Fruit fly (Drosophila melanogaster) whole organism, embryonic: ENCODE results near the gene GstD4.

Source experiments
- Adf1 ChIP-seq: fragments of 200-800 bp; sonication (Bioruptor generic); IDR thresholded peaks from 2 replicates; pipeline ENCODE4 v1.3.6; 2022; ENCODE audit warnings: missing biosample characterization, missing genetic modification characterization
- Atf6 ChIP-seq: fragments of 200-800 bp; sonication (Bioruptor generic); IDR thresholded peaks from 2 replicates; pipeline ENCODE4 v1.3.6; 2022; ENCODE audit warnings: missing biosample characterization, missing genetic modification characterization
- B-H2 ChIP-seq: fragments of 200-800 bp; sonication (Bioruptor generic); optimal IDR thresholded peaks from 2 replicates; lab custom pipeline; 2018; ENCODE audit warnings: missing biosample characterization, mild to moderate bottlenecking, missing genetic modification characterization
- BEAF-32 ChIP-seq: fragments of 200-800 bp; sonication (Bioruptor generic); optimal IDR thresholded peaks from 3 replicates; lab custom pipeline; 2017; ENCODE audit warnings: missing biosample characterization, missing genetic modification characterization, mild to moderate bottlenecking, moderate library complexity, missing genetic modification reagents
- CG10431 ChIP-seq: fragments of 200-800 bp; sonication (Bioruptor generic); optimal IDR thresholded peaks from 3 replicates; lab custom pipeline; 2018; ENCODE audit warnings: missing biosample characterization, mild to moderate bottlenecking, missing genetic modification characterization
- CG11695 ChIP-seq: fragments of 200-800 bp; sonication (Bioruptor generic); IDR thresholded peaks from 3 replicates; pipeline ENCODE4 v1.3.6; 2022; ENCODE audit warnings: missing biosample characterization, missing genetic modification characterization
- CG11696 ChIP-seq: fragments of 200-800 bp; sonication (Bioruptor generic); IDR thresholded peaks from 2 replicates; pipeline ENCODE4 v1.3.6; 2022; ENCODE audit warnings: missing biosample characterization, missing genetic modification characterization
- CG12744 ChIP-seq: fragments of 200-800 bp; sonication (Bioruptor generic); optimal IDR thresholded peaks from 2 replicates; lab custom pipeline; 2016; ENCODE audit warnings: missing biosample characterization, missing genetic modification characterization
- CG12942 ChIP-seq: fragments of 200-800 bp; sonication (Bioruptor generic); optimal IDR thresholded peaks from 3 replicates; lab custom pipeline; 2016; ENCODE audit warnings: missing biosample characterization, missing genetic modification characterization
- CG13424 ChIP-seq: fragments of 200-800 bp; sonication (Bioruptor generic); optimal IDR thresholded peaks from 2 replicates; lab custom pipeline; 2019; ENCODE audit warnings: missing biosample characterization, mild to moderate bottlenecking, missing genetic modification characterization, moderate library complexity
- CG13624 ChIP-seq: fragments of 200-800 bp; sonication (Bioruptor generic); optimal IDR thresholded peaks from 2 replicates; lab custom pipeline; 2016; ENCODE audit warnings: missing biosample characterization, missing genetic modification characterization
- CG14667 ChIP-seq: fragments of 200-800 bp; sonication (Bioruptor generic); IDR thresholded peaks from 2 replicates; pipeline ENCODE4 v1.3.6; 2022; ENCODE audit warnings: missing biosample characterization, missing genetic modification characterization
- CG14710 ChIP-seq: fragments of 200-800 bp; sonication (Bioruptor generic); optimal IDR thresholded peaks from 3 replicates; lab custom pipeline; 2019; ENCODE audit warnings: missing biosample characterization, mild to moderate bottlenecking, missing genetic modification characterization, moderate library complexity
- CG15479 ChIP-seq: fragments of 200-800 bp; sonication (Bioruptor generic); optimal IDR thresholded peaks from 3 replicates; lab custom pipeline; 2019; ENCODE audit warnings: missing biosample characterization, mild to moderate bottlenecking, missing genetic modification characterization, moderate library complexity
- CG16863 ChIP-seq: fragments of 200-800 bp; sonication (Bioruptor generic); optimal IDR thresholded peaks from 3 replicates; lab custom pipeline; 2016; ENCODE audit warnings: missing biosample characterization, missing genetic modification characterization
- CG3847 ChIP-seq: fragments of 200-800 bp; sonication (Bioruptor generic); IDR thresholded peaks from 2 replicates; pipeline ENCODE4 v1.3.6; 2022; ENCODE audit warnings: missing biosample characterization, missing genetic modification characterization
- CG3995 ChIP-seq: fragments of 200-800 bp; sonication (Bioruptor generic); optimal IDR thresholded peaks from 3 replicates; lab custom pipeline; 2016; ENCODE audit warnings: missing biosample characterization, missing genetic modification characterization
- CG4424 ChIP-seq: fragments of 200-800 bp; sonication (Bioruptor generic); optimal IDR thresholded peaks from 3 replicates; lab custom pipeline; 2016; ENCODE audit warnings: missing biosample characterization, missing genetic modification characterization
- CG4854 ChIP-seq: fragments of 200-800 bp; sonication (Bioruptor generic); optimal IDR thresholded peaks from 2 replicates; lab custom pipeline; 2016; ENCODE audit warnings: missing biosample characterization, missing genetic modification characterization, inconsistent platforms
- CG6254 ChIP-seq: fragments of 200-800 bp; sonication (Bioruptor generic); optimal IDR thresholded peaks from 3 replicates; lab custom pipeline; 2017; ENCODE audit warnings: mild to moderate bottlenecking, missing biosample characterization, missing genetic modification reagents, missing genetic modification characterization
- CG7786 ChIP-seq: fragments of 200-800 bp; sonication (Bioruptor generic); optimal IDR thresholded peaks from 2 replicates; lab custom pipeline; 2016; ENCODE audit warnings: missing biosample characterization, missing genetic modification characterization
- CG8924 ChIP-seq: fragments of 200-800 bp; optimal IDR thresholded peaks from 3 replicates; lab custom pipeline; 2019; ENCODE audit warnings: missing biosample characterization, mild to moderate bottlenecking, missing genetic modification characterization, moderate library complexity
- CG9727 ChIP-seq: fragments of 200-800 bp; sonication (Bioruptor generic); optimal IDR thresholded peaks from 3 replicates; lab custom pipeline; 2017; ENCODE audit warnings: missing biosample characterization, mild to moderate bottlenecking, missing genetic modification characterization
- Dll ChIP-seq: fragments of 200-800 bp; sonication (Bioruptor generic); IDR thresholded peaks from 4 replicates; pipeline ENCODE4 v1.3.6; 2022; ENCODE audit warnings: missing biosample characterization, missing genetic modification characterization; ENCODE audit not compliant: partially characterized antibody
- Drgx ChIP-seq: fragments of 200-800 bp; sonication (Bioruptor generic); IDR thresholded peaks from 2 replicates; pipeline ENCODE4 v1.3.6; 2022; ENCODE audit warnings: missing biosample characterization, missing genetic modification characterization
- Fer2 ChIP-seq: fragments of 200-800 bp; sonication (Bioruptor generic); optimal IDR thresholded peaks from 2 replicates; lab custom pipeline; 2018; ENCODE audit warnings: missing biosample characterization, mild to moderate bottlenecking, missing genetic modification characterization, moderate library complexity
- GATAe ChIP-seq: fragments of 200-800 bp; sonication (Bioruptor generic); conservative IDR thresholded peaks from 2 replicates; pipeline ENCODE4 v1.3.6; 2022; ENCODE audit warnings: missing biosample characterization, missing genetic modification characterization
- Med ChIP-seq: fragments of 200-800 bp; sonication (Bioruptor generic); peaks from one replicate; lab custom pipeline; 2016; ENCODE audit warnings: missing biosample characterization, missing genetic modification characterization, mild to moderate bottlenecking, inconsistent platforms, moderate library complexity
- Meics ChIP-seq: fragments of 200-800 bp; sonication (Bioruptor generic); optimal IDR thresholded peaks from 2 replicates; lab custom pipeline; 2017; ENCODE audit warnings: missing biosample characterization, mild to moderate bottlenecking, missing genetic modification characterization
- Nf-YC ChIP-seq: fragments of 200-800 bp; optimal IDR thresholded peaks from 3 replicates; lab custom pipeline; 2019; ENCODE audit warnings: missing biosample characterization, mild to moderate bottlenecking, missing genetic modification characterization, moderate library complexity
- PHDP ChIP-seq: fragments of 200-800 bp; sonication (Bioruptor generic); optimal IDR thresholded peaks from 3 replicates; lab custom pipeline; 2018; ENCODE audit warnings: missing biosample characterization, mild to moderate bottlenecking, missing genetic modification characterization, moderate library complexity
- Pdp1 ChIP-seq, 2 experiments: fragments of 200-800 bp; sonication (Bioruptor generic); optimal IDR thresholded peaks; 3 replicates each; lab custom pipeline; 2016; ENCODE audit warnings: missing biosample characterization in 2 of 2, missing genetic modification characterization in 2 of 2, mild to moderate bottlenecking in 1 of 2, moderate library complexity in 1 of 2
- Sox102F ChIP-seq: fragments of 200-800 bp; sonication (Bioruptor generic); optimal IDR thresholded peaks from 2 replicates; lab custom pipeline; 2018; ENCODE audit warnings: missing biosample characterization, mild to moderate bottlenecking, missing genetic modification characterization, moderate library complexity
- Spps ChIP-seq: fragments of 200-800 bp; sonication (Bioruptor generic); optimal IDR thresholded peaks from 2 replicates; lab custom pipeline; 2018; ENCODE audit warnings: missing biosample characterization, mild to moderate bottlenecking, missing genetic modification characterization
- Vsx1 ChIP-seq: fragments of 200-800 bp; sonication (Bioruptor generic); optimal IDR thresholded peaks from 2 replicates; lab custom pipeline; 2017; ENCODE audit warnings: missing biosample characterization, mild to moderate bottlenecking, missing genetic modification characterization, missing genetic modification reagents
- caup ChIP-seq: fragments of 200-800 bp; sonication (Bioruptor generic); optimal IDR thresholded peaks from 3 replicates; lab custom pipeline; 2017; ENCODE audit warnings: missing biosample characterization, mild to moderate bottlenecking, missing genetic modification characterization, moderate library complexity; ENCODE audit not compliant: severe bottlenecking
- cg ChIP-seq: fragments of 200-800 bp; sonication (Bioruptor generic); optimal IDR thresholded peaks from 3 replicates; lab custom pipeline; 2019; ENCODE audit warnings: missing biosample characterization, mild to moderate bottlenecking, missing genetic modification characterization, moderate library complexity
- croc ChIP-seq: fragments of 200-800 bp; sonication (Bioruptor generic); conservative IDR thresholded peaks from 3 replicates; pipeline ENCODE4 v1.3.6; 2022; ENCODE audit warnings: missing biosample characterization, missing genetic modification characterization
- dpn ChIP-seq, 2 experiments: fragments of 200-800 bp; sonication (Bioruptor generic); optimal IDR thresholded peaks; 3 replicates each; lab custom pipeline; 2016; ENCODE audit warnings: missing biosample characterization in 2 of 2, missing genetic modification characterization in 2 of 2
- fd3F ChIP-seq: fragments of 200-800 bp; sonication (Bioruptor generic); optimal IDR thresholded peaks from 2 replicates; lab custom pipeline; 2018; ENCODE audit warnings: missing biosample characterization, mild to moderate bottlenecking, missing genetic modification characterization, moderate library complexity
- ham ChIP-seq: fragments of 200-800 bp; sonication (Bioruptor generic); IDR thresholded peaks from 2 replicates; pipeline ENCODE4 v1.3.6; 2022; ENCODE audit warnings: missing biosample characterization, missing genetic modification characterization
- jing ChIP-seq: fragments of 200-800 bp; sonication (Bioruptor generic); optimal IDR thresholded peaks from 2 replicates; lab custom pipeline; 2018; ENCODE audit warnings: missing biosample characterization, mild to moderate bottlenecking, missing genetic modification characterization
- nau ChIP-seq: fragments of 200-800 bp; sonication (Bioruptor generic); optimal IDR thresholded peaks from 3 replicates; lab custom pipeline; 2017; ENCODE audit warnings: missing biosample characterization, mild to moderate bottlenecking, missing genetic modification characterization, missing genetic modification reagents
- nerfin-2 ChIP-seq: fragments of 200-800 bp; sonication (Bioruptor generic); IDR thresholded peaks from 2 replicates; pipeline ENCODE4 v1.3.6; 2022; ENCODE audit warnings: missing biosample characterization, missing genetic modification characterization; ENCODE audit not compliant: partially characterized antibody
- nmo ChIP-seq: fragments of 200-800 bp; sonication (Bioruptor generic); optimal IDR thresholded peaks from 2 replicates; lab custom pipeline; 2018; ENCODE audit warnings: missing biosample characterization, mild to moderate bottlenecking, missing genetic modification characterization, moderate library complexity
- org-1 ChIP-seq: fragments of 200-800 bp; sonication (Bioruptor generic); optimal IDR thresholded peaks from 2 replicates; lab custom pipeline; 2017; ENCODE audit warnings: missing biosample characterization, missing genetic modification characterization
- pfk ChIP-seq: fragments of 200-800 bp; sonication (Bioruptor generic); optimal IDR thresholded peaks from 2 replicates; lab custom pipeline; 2018; ENCODE audit warnings: missing biosample characterization, mild to moderate bottlenecking, missing genetic modification characterization, moderate library complexity
- shn ChIP-seq: fragments of 200-800 bp; sonication (Bioruptor generic); optimal IDR thresholded peaks from 3 replicates; lab custom pipeline; 2016; ENCODE audit warnings: missing biosample characterization, missing genetic modification characterization
- tap ChIP-seq: fragments of 200-800 bp; optimal IDR thresholded peaks from 3 replicates; lab custom pipeline; 2019; ENCODE audit warnings: missing biosample characterization, mild to moderate bottlenecking, missing genetic modification characterization, moderate library complexity
- vvl ChIP-seq: fragments of 200-800 bp; sonication (Bioruptor generic); IDR thresholded peaks from 2 replicates; pipeline ENCODE4 v1.3.6; 2022; ENCODE audit warnings: missing biosample characterization, missing genetic modification characterization

The GstD4 gene

dm6 chr3R:12402935-12403334, 29.0 kb downstream of the GstD4 start (continued):
- TF ChIP-seq BEAF-32 (GFP tag; lab: Kevin White, UChicago) (peak; percentile 46), CG3847 (GFP tag; lab: Robert Waterston, UW) (peak; percentile 94), CG13424 (tag; lab: Kevin White, UChicago) (peak; percentile 99), fd3F (GFP tag; lab: Kevin White, UChicago) (peak; percentile 95), Sox102F (GFP tag; lab: Kevin White, UChicago) (peak; percentile 98), CG4854 (GFP tag; lab: Kevin White, UChicago) (peak; percentile 99), CG10431 (GFP tag; lab: Kevin White, UChicago) (peak; percentile 93), CG3995 (GFP tag; lab: Kevin White, UChicago) (peak; percentile 89), nau (GFP tag; lab: Kevin White, UChicago) (peak; percentile 99), cg (GFP tag; lab: Kevin White, UChicago) (no peak), tap (tag; lab: Kevin White, UChicago) (peak; percentile 99), CG16863 (GFP tag; lab: Kevin White, UChicago) (peak; percentile 93), org-1 (GFP tag; lab: Kevin White, UChicago) (peak; percentile 90), CG9727 (peak; percentile 98), nerfin-2 (GFP tag; lab: Robert Waterston, UW) (no peak), Fer2 (peak; percentile 97), Meics (GFP tag; lab: Kevin White, UChicago) (peak; percentile 99), CG11695 (GFP tag; lab: Robert Waterston, UW) (peak; percentile 97), CG7786 (GFP tag; lab: Kevin White, UChicago) (peak; percentile 89), jing (GFP tag; lab: Kevin White, UChicago) (peak; percentile 93), Drgx (peak; percentile 93), CG8924 (tag; lab: Kevin White, UChicago) (peak; percentile 99), PHDP (tag; lab: Kevin White, UChicago) (peak; percentile 99), Vsx1 (GFP tag; lab: Kevin White, UChicago) (peak; percentile 92), CG13624 (GFP tag; lab: Kevin White, UChicago) (peak; percentile 96), CG12744 (GFP tag; lab: Kevin White, UChicago) (peak; percentile 94), caup (GFP tag; lab: Kevin White, UChicago) (peak; percentile 97), dpn (GFP tag; optimal IDR thresholded peaks at IDR 0.05; lab: Kevin White, UChicago) (peak; percentile 94), Med (GFP tag; lab: Kevin White, UChicago) (peak; percentile 99), CG14710 (tag; lab: Kevin White, UChicago) (peak; percentile 98), CG12942 (GFP tag; lab: Kevin White, UChicago) (peak; percentile 92), pfk (GFP tag; lab: Kevin White, UChicago) (peak; percentile 76), nmo (GFP tag; lab: Kevin White, UChicago) (peak; percentile 99), CG6254 (GFP tag; lab: Kevin White, UChicago) (peak; percentile 98), ham (peak; percentile 57; the same call in 1 of the 2 replicates), B-H2 (GFP tag; lab: Kevin White, UChicago) (peak; percentile 98), vvl (GFP tag; lab: Robert Waterston, UW) (peak; percentile 99), CG14667 (GFP tag; lab: Robert Waterston, UW) (peak; percentile 84), Adf1 (GFP tag; lab: Robert Waterston, UW) (peak; percentile 77), GATAe (GFP tag; lab: Robert Waterston, UW) (peak; percentile 72; the same call in 1 of the 2 replicates), Spps (tag; lab: Kevin White, UChicago) (peak; percentile 98), Atf6 (GFP tag; lab: Robert Waterston, UW) (peak; percentile 96), Nf-YC (tag; lab: Kevin White, UChicago) (peak; percentile 92), CG4424 (GFP tag; lab: Kevin White, UChicago) (peak; percentile 99), Pdp1 (GFP tag; optimal IDR thresholded peaks at IDR 0.05; lab: Kevin White, UChicago) (peak; percentile 94 to 96), shn (GFP tag; lab: Kevin White, UChicago) (peak; percentile 75), croc (GFP tag; lab: Robert Waterston, UW) (peak; percentile 91), CG15479 (GFP tag; lab: Kevin White, UChicago) (peak; percentile 71), Dll (GFP tag; lab: Robert Waterston, UW) (peak; percentile 72), CG11696 (peak; percentile 95)
